Worm (Caenorhabditis elegans): ENCODE measurements around the gene sru-37.

DNA sequence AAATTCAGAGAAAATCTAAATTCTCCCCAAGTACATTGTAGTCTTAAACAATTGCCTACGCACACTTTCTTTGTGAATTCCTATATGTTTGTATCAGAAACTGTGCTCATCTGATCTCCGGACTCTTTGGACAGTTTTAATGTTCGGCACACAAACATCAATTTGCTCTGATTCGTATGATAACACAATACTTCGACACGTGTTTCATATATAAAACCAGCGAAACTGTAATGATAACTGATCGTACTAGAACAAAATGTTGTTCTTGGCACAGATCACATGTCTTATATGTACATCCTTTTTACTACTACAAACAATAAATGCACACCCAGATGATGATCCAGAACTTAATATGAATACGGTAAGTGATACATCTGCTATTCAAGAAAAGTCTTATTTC is 13.9 kb upstream of the sru-37 start, which contains the start of gene lipl-2:
- TF ChIP-seq odd-2 (tag; optimal IDR thresholded peaks at IDR 0.05): no peak
- TF ChIP-seq elt-2 (tag; optimal IDR thresholded peaks at IDR 0.05): no peak
- no peak for TF ChIP-seq fkh-10 (GFP tag; optimal IDR thresholded peaks at IDR 0.05)
- TF ChIP-seq npax-4 (tag; optimal IDR thresholded peaks at IDR 0.05): no peak
- TF ChIP-seq nhr-11 (tag; optimal IDR thresholded peaks at IDR 0.05): no peak
- TF ChIP-seq pha-4 (tag; optimal IDR thresholded peaks at IDR 0.05): no peak
- TF ChIP-seq pqm-1 (tag; optimal IDR thresholded peaks at IDR 0.05): no peak
- no peak for TF ChIP-seq pat-9 (tag; optimal IDR thresholded peaks at IDR 0.05)
- TF ChIP-seq ceh-9 (tag; optimal IDR thresholded peaks at IDR 0.05): no peak
- no peak for TF ChIP-seq zip-5 (tag; optimal IDR thresholded peaks at IDR 0.05)
- TF ChIP-seq gmeb-2 (tag; optimal IDR thresholded peaks at IDR 0.05): no peak
- TF ChIP-seq sox-2 (GFP tag; IDR thresholded peaks at IDR 0.05): no peak
